Worm (Caenorhabditis elegans): ENCODE measurements around the gene madf-4.
A peak's percentile ranks its signal among the peaks of the same experiment; 100 is the strongest.

Gene madf-4

ce11 chrV:10002720-10003119 lies 40.4 kb upstream of the madf-4 start:
- TF ChIP-seq ama-1 (optimal IDR thresholded peaks at IDR 0.05) = no peak
- no peak for TF ChIP-seq eor-1 (tag; optimal IDR thresholded peaks at IDR 0.05)
- TF ChIP-seq nhr-25 (tag; optimal IDR thresholded peaks at IDR 0.05) = peak; percentile 78
- peak; percentile 78 for TF ChIP-seq unc-62 (GFP tag; optimal IDR thresholded peaks at IDR 0.05)
- no peak for TF ChIP-seq snpc-4 (tag; optimal IDR thresholded peaks at IDR 0.05)
- no peak for TF ChIP-seq unc-39 (tag; optimal IDR thresholded peaks at IDR 0.05)
- no peak for TF ChIP-seq nhr-12 (tag; optimal IDR thresholded peaks at IDR 0.05)
- no peak for TF ChIP-seq sea-2 (GFP tag; optimal IDR thresholded peaks at IDR 0.05)
- TF ChIP-seq fkh-10 (GFP tag; optimal IDR thresholded peaks at IDR 0.05) = no peak
- TF ChIP-seq fos-1 (tag; optimal IDR thresholded peaks at IDR 0.05) = no peak
- TF ChIP-seq lin-15B (tag; optimal IDR thresholded peaks at IDR 0.05) = no peak
- no peak for TF ChIP-seq nhr-43 (tag; optimal IDR thresholded peaks at IDR 0.05; ENCODE audit: poor library complexity, severe bottlenecking)
- no peak for TF ChIP-seq ZK546.5 (tag; optimal IDR thresholded peaks at IDR 0.05)
- TF ChIP-seq egl-27 (tag; optimal IDR thresholded peaks at IDR 0.05) = peak; percentile 5
- TF ChIP-seq nfya-1 (tag; optimal IDR thresholded peaks at IDR 0.05; ENCODE audit: insufficient read depth) = peak; percentile 24
- no peak for TF ChIP-seq R02D3.7 (tag; optimal IDR thresholded peaks at IDR 0.05)

ce11 chrV:10000760-10001159 lies 38.5 kb upstream of the madf-4 start, which contains the start of gene K08H10.10:
TSS of gene K08H10.10 (plus strand) at chrV:10001060.
- TF ChIP-seq unc-62 (GFP tag; optimal IDR thresholded peaks at IDR 0.05) = no peak
- no peak for TF ChIP-seq tbx-2 (tag; optimal IDR thresholded peaks at IDR 0.05)
- no peak for TF ChIP-seq hmg-11 (tag; optimal IDR thresholded peaks at IDR 0.05)
- no peak for TF ChIP-seq lin-39 (tag; optimal IDR thresholded peaks at IDR 0.05)

- TF ChIP-seq mml-1 (tag; optimal IDR thresholded peaks at IDR 0.05) (no peak), sea-2 (GFP tag; optimal IDR thresholded peaks at IDR 0.05) (no peak), ceh-82 (tag; optimal IDR thresholded peaks at IDR 0.05) (no peak), lin-15B (tag; optimal IDR thresholded peaks at IDR 0.05) (no peak), lin-39 (tag; optimal IDR thresholded peaks at IDR 0.05) (no peak), egl-27 (tag; optimal IDR thresholded peaks at IDR 0.05) (no peak), pqm-1 (tag; optimal IDR thresholded peaks at IDR 0.05) (no peak), ceh-16 (tag; optimal IDR thresholded peaks at IDR 0.05) (no peak), ztf-11 (tag; optimal IDR thresholded peaks at IDR 0.05) (no peak), elt-2 (tag; optimal IDR thresholded peaks at IDR 0.05) (no peak), elt-3 (tag; optimal IDR thresholded peaks at IDR 0.05) (no peak), nfya-1 (tag; optimal IDR thresholded peaks at IDR 0.05; ENCODE audit: insufficient read depth) (no peak), aly-2 (tag; optimal IDR thresholded peaks at IDR 0.05) (no peak), nhr-77 (tag; optimal IDR thresholded peaks at IDR 0.05) (no peak), nhr-28 (tag; optimal IDR thresholded peaks at IDR 0.05) (no peak), daf-12 (tag; optimal IDR thresholded peaks at IDR 0.05) (no peak), nhr-67 (tag; optimal IDR thresholded peaks at IDR 0.05) (no peak), fkh-10 (GFP tag; optimal IDR thresholded peaks at IDR 0.05) (no peak), nhr-11 (tag; optimal IDR thresholded peaks at IDR 0.05) (no peak)
Measured at ce11 chrV:9995791-9996190, 33.5 kb upstream of the madf-4 start, which contains the start of gene K08H10.6. TSS of gene K08H10.6 (minus strand) at chrV:9995891.

- TF ChIP-seq nfya-1 (tag; optimal IDR thresholded peaks at IDR 0.05; ENCODE audit: insufficient read depth) (peak; percentile 23), hmg-11 (tag; optimal IDR thresholded peaks at IDR 0.05) (peak; percentile 37), pqm-1 (tag; optimal IDR thresholded peaks at IDR 0.05) (no peak)
Measured at ce11 chrV:9991610-9992009, 29.3 kb upstream of the madf-4 start, which contains the start of the genes rde-1 and trpp-6. TSS of gene rde-1 (minus strand) at chrV:9991642. TSS of gene trpp-6 (plus strand) at chrV:9991895.

DNA sequence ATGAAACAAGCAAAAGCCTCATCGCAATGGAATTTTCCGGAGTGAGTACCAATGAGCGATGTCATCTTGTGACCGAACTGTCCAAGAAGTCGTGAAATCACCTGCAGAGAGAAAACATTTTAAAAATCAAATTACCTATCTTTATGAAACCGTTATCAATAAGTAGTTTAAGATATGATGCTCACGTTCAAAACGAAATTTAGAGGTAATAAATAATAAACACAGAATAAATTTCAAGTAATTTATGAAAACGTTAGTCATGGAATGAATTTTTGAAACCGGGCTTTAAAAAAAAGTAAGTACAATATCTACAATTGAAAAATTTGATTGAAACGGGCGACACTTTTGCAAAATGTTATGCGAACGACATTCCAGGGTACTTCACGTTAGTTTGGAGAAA lies 25.4 kb upstream of the madf-4 start, which contains the start of gene C27H6.8:
TSS of gene C27H6.8 (minus strand) at position 101 of the 400 bp plus-strand sequence.
- TF ChIP-seq jun-1 (tag; optimal IDR thresholded peaks at IDR 0.05) (no peak), unc-62 (GFP tag; optimal IDR thresholded peaks at IDR 0.05) (no peak), egl-27 (tag; optimal IDR thresholded peaks at IDR 0.05) (no peak)

ce11 chrV:9986177-9986576 lies 23.9 kb upstream of the madf-4 start, which contains the start of gene rmd-2:
TSS of gene rmd-2 (minus strand) at chrV:9986277.
- TF ChIP-seq aly-2 (tag; optimal IDR thresholded peaks at IDR 0.05) (no peak), hmg-11 (tag; optimal IDR thresholded peaks at IDR 0.05) (no peak), lin-39 (tag; optimal IDR thresholded peaks at IDR 0.05) (no peak), mml-1 (tag; optimal IDR thresholded peaks at IDR 0.05) (no peak), nhr-67 (tag; optimal IDR thresholded peaks at IDR 0.05) (no peak), nhr-237 (tag; optimal IDR thresholded peaks at IDR 0.05) (no peak), fkh-10 (GFP tag; optimal IDR thresholded peaks at IDR 0.05) (no peak), skn-1 (tag; optimal IDR thresholded peaks at IDR 0.05) (no peak), ztf-11 (tag; optimal IDR thresholded peaks at IDR 0.05) (no peak), nhr-11 (tag; optimal IDR thresholded peaks at IDR 0.05) (no peak), nhr-28 (tag; optimal IDR thresholded peaks at IDR 0.05) (no peak), unc-39 (tag; optimal IDR thresholded peaks at IDR 0.05) (no peak), elt-3 (tag; optimal IDR thresholded peaks at IDR 0.05) (no peak), nhr-23 (tag; optimal IDR thresholded peaks at IDR 0.05) (no peak), nhr-25 (tag; optimal IDR thresholded peaks at IDR 0.05) (no peak), mdl-1 (tag; optimal IDR thresholded peaks at IDR 0.05) (no peak), egl-5 (tag; optimal IDR thresholded peaks at IDR 0.05) (no peak), nhr-77 (tag; optimal IDR thresholded peaks at IDR 0.05) (no peak)

Data from whole organism, L3 larva.